Worm (Caenorhabditis elegans): ENCODE data around the gene H35N09.1.
"Not testable (repeated sequence)": the region's sequence is repeated elsewhere in the genome, so short reads cannot be mapped to it uniquely, and the experiment has no call there.

H35N09.1 gene

ce11 chrX:8610606-8611005 lies 5.5 kb downstream of the H35N09.1 start, which contains the start of gene K01A12.4:
Gene K01A12.4 (plus strand): TSS chrX:8610906.
- TF ChIP-seq sea-1 (GFP tag; conservative IDR thresholded peaks at IDR 0.05); tbx-11 (GFP tag; IDR thresholded peaks at IDR 0.05); hnd-1 (tag; optimal IDR thresholded peaks at IDR 0.05): not testable (repeated sequence)

DNA sequence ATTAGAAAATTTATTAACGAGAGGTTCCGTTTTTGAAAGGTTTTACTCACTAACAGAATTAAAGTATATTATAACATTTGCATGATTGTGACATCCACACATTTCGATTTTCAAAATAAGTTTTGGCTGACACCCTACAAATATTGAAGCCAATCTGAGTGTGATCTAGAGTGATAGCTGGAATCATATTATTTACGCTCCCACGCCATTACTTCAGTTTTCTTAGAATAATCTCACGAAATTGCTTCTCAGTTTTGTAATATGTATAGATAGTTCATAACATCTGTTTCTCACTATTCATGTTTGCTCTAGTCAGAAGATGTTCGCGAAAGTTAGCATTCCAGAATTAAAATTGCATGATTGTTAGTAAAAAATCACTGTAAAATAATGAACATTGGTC lies 7.1 kb downstream of the H35N09.1 start:
- no peak for TF ChIP-seq ets-7 (tag; optimal IDR thresholded peaks at IDR 0.05)
- no peak for TF ChIP-seq ceh-13 (GFP tag; optimal IDR thresholded peaks at IDR 0.05)
- TF ChIP-seq tbx-37 (GFP tag; conservative IDR thresholded peaks at IDR 0.05), result no peak
- TF ChIP-seq scrt-1 (GFP tag; IDR thresholded peaks at IDR 0.05), result no peak
- TF ChIP-seq pes-1 (GFP tag; IDR thresholded peaks at IDR 0.05), result no peak
- TF ChIP-seq ama-1 (optimal IDR thresholded peaks at IDR 0.05), result no peak
- TF ChIP-seq tbx-11 (GFP tag; IDR thresholded peaks at IDR 0.05), result no peak
- TF ChIP-seq ceh-36 (tag; optimal IDR thresholded peaks at IDR 0.05), result no peak
- TF ChIP-seq tra-4 (tag; optimal IDR thresholded peaks at IDR 0.05), result no peak
- no peak for TF ChIP-seq hmbx-1 (tag; optimal IDR thresholded peaks at IDR 0.05)

DNA sequence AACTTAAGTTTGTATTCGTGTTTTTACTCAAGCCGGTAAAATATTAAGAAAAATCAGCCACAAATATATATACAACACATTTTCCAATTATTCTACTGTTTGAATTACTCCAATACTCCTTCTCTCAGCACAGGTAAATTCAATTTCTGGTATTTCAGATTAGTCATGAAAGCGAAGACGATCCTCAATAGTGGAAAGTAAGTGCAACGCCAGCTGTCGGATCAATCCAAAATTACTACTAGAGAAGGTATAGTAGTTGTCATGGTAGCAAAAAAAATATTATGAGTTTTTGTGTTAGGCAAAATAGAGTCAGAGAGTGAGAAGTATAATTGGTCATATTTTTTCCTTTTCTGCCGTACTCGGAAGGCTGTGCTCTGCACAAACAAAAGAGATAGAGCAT lies 7.9 kb downstream of the H35N09.1 start, which contains the start of gene K01A12.2:
Gene K01A12.2, plus strand, starts transcription at position 301 of the 400 bp plus-strand sequence.
- no peak for TF ChIP-seq hmg-4 (GFP tag; optimal IDR thresholded peaks at IDR 0.05)
- TF ChIP-seq ceh-36 (tag; optimal IDR thresholded peaks at IDR 0.05), result no peak
- no peak for TF ChIP-seq ets-7 (tag; optimal IDR thresholded peaks at IDR 0.05)
- TF ChIP-seq B0310.2 (tag; optimal IDR thresholded peaks at IDR 0.05), result no peak

- TF ChIP-seq ama-1 (optimal IDR thresholded peaks at IDR 0.05) (no peak), ceh-36 (tag; optimal IDR thresholded peaks at IDR 0.05) (peak; percentile 40), tbx-11 (GFP tag; IDR thresholded peaks at IDR 0.05) (0 out of 2 replicates have a peak, but pooled peaks have one; percentile 5), pes-1 (GFP tag; IDR thresholded peaks at IDR 0.05) (peak; percentile 52; the same call in 1 of the 2 replicates), scrt-1 (GFP tag; IDR thresholded peaks at IDR 0.05) (0 out of 2 replicates have a peak, but pooled peaks have one; percentile 50), hmbx-1 (tag; optimal IDR thresholded peaks at IDR 0.05) (no peak), flt-1 (GFP tag; IDR thresholded peaks at IDR 0.05) (0 out of 2 replicates have a peak, but pooled peaks have one; percentile 10), sea-1 (GFP tag; conservative IDR thresholded peaks at IDR 0.05) (peak; percentile 42; the same call in 1 of the 2 replicates), F13C5.2 (tag; optimal IDR thresholded peaks at IDR 0.05) (no peak), hnd-1 (tag; optimal IDR thresholded peaks at IDR 0.05) (peak; percentile 36)
These were observed 18.9 kb downstream of the H35N09.1 start for ce11 chrX:8623840-8624591.

DNA sequence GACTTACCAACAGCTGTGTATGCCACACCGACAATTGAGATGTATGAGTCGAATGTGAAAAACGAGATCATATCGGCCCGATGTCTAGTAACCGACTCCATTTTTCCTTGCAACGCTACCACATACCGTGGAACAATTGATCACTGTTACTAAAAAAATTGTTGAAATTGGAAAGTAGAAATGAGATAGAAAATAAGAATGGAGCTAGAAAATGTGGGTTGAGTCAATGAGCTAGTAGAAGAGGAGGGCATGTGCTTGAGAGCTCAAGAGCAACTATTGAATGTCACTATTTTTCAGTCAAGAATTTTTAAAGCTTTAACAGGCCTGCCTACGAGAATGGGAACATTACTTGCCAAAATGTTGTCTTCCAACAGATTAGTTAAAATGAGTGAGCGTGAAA lies 20.0 kb downstream of the H35N09.1 start, which contains the start of gene K01A12.3:
Gene K01A12.3, minus strand, starts transcription at position 101 of the 400 bp plus-strand sequence.
- TF ChIP-seq sea-1 (GFP tag; conservative IDR thresholded peaks at IDR 0.05), result no peak

- TF ChIP-seq hmbx-1 (tag; optimal IDR thresholded peaks at IDR 0.05), result peak; percentile 34
- TF ChIP-seq tra-4 (tag; optimal IDR thresholded peaks at IDR 0.05), result no peak
- no peak for TF ChIP-seq ama-1 (optimal IDR thresholded peaks at IDR 0.05)
- no peak for TF ChIP-seq hmg-4 (GFP tag; optimal IDR thresholded peaks at IDR 0.05)
- TF ChIP-seq aly-1 (tag; optimal IDR thresholded peaks at IDR 0.05), result no peak
- peak; percentile 85 for TF ChIP-seq scrt-1 (GFP tag; IDR thresholded peaks at IDR 0.05)
- peak; percentile 84 for TF ChIP-seq flt-1 (GFP tag; IDR thresholded peaks at IDR 0.05)
- TF ChIP-seq hnd-1 (tag; optimal IDR thresholded peaks at IDR 0.05), result peak; percentile 69
- peak; percentile 78; the same call in 1 of the 2 replicates for TF ChIP-seq sea-1 (GFP tag; conservative IDR thresholded peaks at IDR 0.05)
- peak; percentile 70; the same call in 1 of the 2 replicates for TF ChIP-seq tbx-37 (GFP tag; conservative IDR thresholded peaks at IDR 0.05)
- TF ChIP-seq tbx-11 (GFP tag; IDR thresholded peaks at IDR 0.05), result peak; percentile 75; the same call in 1 of the 2 replicates
- TF ChIP-seq B0310.2 (tag; optimal IDR thresholded peaks at IDR 0.05), result peak; percentile 50
- peak; percentile 84 for TF ChIP-seq pes-1 (GFP tag; IDR thresholded peaks at IDR 0.05)
These were observed 33.6 kb downstream of the H35N09.1 start for ce11 chrX:8638679-8639184.

DNA sequence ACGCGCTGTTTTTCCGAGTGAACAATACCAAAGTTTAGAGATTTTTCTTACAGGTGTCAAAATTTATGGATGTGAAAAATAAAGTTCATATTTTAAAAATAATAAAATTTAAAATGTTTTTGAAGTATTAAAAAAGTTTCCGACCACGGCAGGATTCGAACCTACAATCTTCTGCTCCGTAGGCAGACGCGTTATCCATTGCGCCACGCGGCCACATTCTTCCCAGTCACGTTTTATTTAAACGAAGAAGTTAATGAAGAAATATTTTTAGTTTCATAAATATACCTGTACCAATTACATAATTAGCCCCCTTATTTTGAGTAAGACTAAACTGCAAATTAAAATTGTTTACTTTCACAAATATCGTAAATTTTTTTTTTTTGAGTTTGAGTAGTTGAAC lies 35.5 kb downstream of the H35N09.1 start:
- TF ChIP-seq pes-1 (GFP tag; IDR thresholded peaks at IDR 0.05) (peak; percentile 47; the same call in 1 of the 2 replicates), tbx-11 (GFP tag; IDR thresholded peaks at IDR 0.05) (peak; percentile 62; the same call in 1 of the 2 replicates), aly-1 (tag; optimal IDR thresholded peaks at IDR 0.05) (no peak), flt-1 (GFP tag; IDR thresholded peaks at IDR 0.05) (0 out of 2 replicates have a peak, but pooled peaks have one; percentile 47)

DNA sequence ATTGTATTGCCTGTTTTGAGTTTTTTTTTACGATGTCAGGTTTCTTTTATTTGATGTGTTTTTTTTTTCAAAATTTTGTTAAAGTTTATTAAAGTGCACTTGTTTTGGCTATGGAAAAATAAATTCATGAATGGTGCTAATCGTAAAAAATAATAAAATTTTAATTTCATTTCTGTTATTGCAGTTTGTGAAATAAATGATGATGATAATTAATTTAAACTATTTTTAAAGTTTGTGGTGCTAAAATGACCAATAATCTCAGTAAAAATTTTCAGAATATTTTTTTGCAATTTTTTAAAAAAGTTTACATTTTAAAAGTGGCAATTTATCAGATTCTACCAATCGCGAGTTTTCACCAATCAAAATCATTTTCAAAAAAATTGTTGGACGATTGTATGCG lies 38.7 kb downstream of the H35N09.1 start, which contains the start of gene stg-2:
Gene stg-2, minus strand, starts transcription at position 101 of the 400 bp plus-strand sequence.
- TF ChIP-seq hmg-4 (GFP tag; optimal IDR thresholded peaks at IDR 0.05), result no peak
- no peak for TF ChIP-seq hnd-1 (tag; optimal IDR thresholded peaks at IDR 0.05)
- no peak for TF ChIP-seq ceh-13 (GFP tag; optimal IDR thresholded peaks at IDR 0.05)
- TF ChIP-seq tbx-11 (GFP tag; IDR thresholded peaks at IDR 0.05), result no peak
- TF ChIP-seq ets-7 (tag; optimal IDR thresholded peaks at IDR 0.05), result no peak
- TF ChIP-seq ama-1 (optimal IDR thresholded peaks at IDR 0.05), result no peak
- TF ChIP-seq scrt-1 (GFP tag; IDR thresholded peaks at IDR 0.05), result no peak
- no peak for TF ChIP-seq B0310.2 (tag; optimal IDR thresholded peaks at IDR 0.05)
- TF ChIP-seq flt-1 (GFP tag; IDR thresholded peaks at IDR 0.05), result no peak
- no peak for TF ChIP-seq pes-1 (GFP tag; IDR thresholded peaks at IDR 0.05)
- no peak for TF ChIP-seq hmbx-1 (tag; optimal IDR thresholded peaks at IDR 0.05)

Measured in whole organism, early embryonic.